Worm (Caenorhabditis elegans) whole organism, early embryonic: ENCODE measurements around the gene Y113G7B.28.

ENCODE experiments used
- B0310.2 ChIP-seq: sonication (generic microtip); optimal IDR thresholded peaks from 2 replicates; lab custom pipeline; 2016; ENCODE audit warnings: mild to moderate bottlenecking, missing genetic modification characterization, missing compliant biosample characterization
- F13C5.2 ChIP-seq: sonication (generic microtip); optimal IDR thresholded peaks from 2 replicates; lab custom pipeline; 2017; ENCODE audit warnings: mild to moderate bottlenecking, missing genetic modification characterization, inconsistent platforms, missing compliant biosample characterization
- aly-1 ChIP-seq: sonication (generic microtip); optimal IDR thresholded peaks from 2 replicates; lab custom pipeline; 2016; ENCODE audit warnings: missing genetic modification characterization, missing compliant biosample characterization
- ama-1 ChIP-seq: fragments of 150-350 bp; optimal IDR thresholded peaks from 2 replicates; lab custom pipeline; 2014
- ceh-13 ChIP-seq: fragments of 200-800 bp; sonication (Bioruptor generic); optimal IDR thresholded peaks from 2 replicates; lab custom pipeline; 2018; ENCODE audit warnings: mild to moderate bottlenecking, missing genetic modification characterization, missing compliant biosample characterization
- ceh-36 ChIP-seq: sonication (generic microtip); optimal IDR thresholded peaks from 2 replicates; lab custom pipeline; 2016; ENCODE audit warnings: missing genetic modification characterization, inconsistent platforms, missing compliant biosample characterization
- ets-7 ChIP-seq: sonication (generic microtip); optimal IDR thresholded peaks from 2 replicates; lab custom pipeline; 2016; ENCODE audit warnings: missing genotype, missing genetic modification characterization, missing compliant biosample characterization
- flt-1 ChIP-seq: fragments of 200-800 bp; sonication (Bioruptor generic); IDR thresholded peaks from 2 replicates; pipeline ENCODE4 v1.3.6; 2022; ENCODE audit warnings: missing genetic modification characterization, missing compliant biosample characterization
- hmbx-1 ChIP-seq: sonication (generic microtip); optimal IDR thresholded peaks from 2 replicates; lab custom pipeline; 2016; ENCODE audit warnings: mild to moderate bottlenecking, missing genetic modification characterization, missing compliant biosample characterization
- hmg-4 ChIP-seq: fragments of 200-800 bp; sonication (Bioruptor generic); optimal IDR thresholded peaks from 2 replicates; lab custom pipeline; 2018; ENCODE audit warnings: mild to moderate bottlenecking, missing genetic modification characterization, missing compliant biosample characterization
- hnd-1 ChIP-seq: sonication (generic microtip); optimal IDR thresholded peaks from 2 replicates; lab custom pipeline; 2016; ENCODE audit warnings: missing genetic modification characterization, missing compliant biosample characterization
- pes-1 ChIP-seq: fragments of 200-800 bp; sonication (Bioruptor generic); IDR thresholded peaks from 2 replicates; pipeline ENCODE4 v1.3.6; 2022; ENCODE audit warnings: missing genetic modification reagents, missing genetic modification characterization, missing compliant biosample characterization
- scrt-1 ChIP-seq: fragments of 200-800 bp; sonication (Bioruptor generic); IDR thresholded peaks from 2 replicates; pipeline ENCODE4 v1.3.6; 2022; ENCODE audit warnings: missing genetic modification characterization, missing compliant biosample characterization
- sea-1 ChIP-seq: fragments of 200-800 bp; sonication (Bioruptor generic); conservative IDR thresholded peaks from 2 replicates; pipeline ENCODE4 v1.3.6; 2022; ENCODE audit warnings: missing genetic modification characterization, missing compliant biosample characterization
- tbx-11 ChIP-seq: fragments of 200-800 bp; sonication (Bioruptor generic); IDR thresholded peaks from 2 replicates; pipeline ENCODE4 v1.3.6; 2022; ENCODE audit warnings: missing genetic modification characterization, missing compliant biosample characterization
- tbx-37 ChIP-seq: fragments of 200-800 bp; sonication (Bioruptor generic); conservative IDR thresholded peaks from 2 replicates; pipeline ENCODE4 v1.3.6; 2022; ENCODE audit warnings: missing genetic modification reagents, missing genetic modification characterization, missing compliant biosample characterization
- tra-4 ChIP-seq: sonication (generic microtip); optimal IDR thresholded peaks from 2 replicates; lab custom pipeline; 2017; ENCODE audit warnings: missing genetic modification characterization, missing compliant biosample characterization

Gene Y113G7B.28

DNA sequence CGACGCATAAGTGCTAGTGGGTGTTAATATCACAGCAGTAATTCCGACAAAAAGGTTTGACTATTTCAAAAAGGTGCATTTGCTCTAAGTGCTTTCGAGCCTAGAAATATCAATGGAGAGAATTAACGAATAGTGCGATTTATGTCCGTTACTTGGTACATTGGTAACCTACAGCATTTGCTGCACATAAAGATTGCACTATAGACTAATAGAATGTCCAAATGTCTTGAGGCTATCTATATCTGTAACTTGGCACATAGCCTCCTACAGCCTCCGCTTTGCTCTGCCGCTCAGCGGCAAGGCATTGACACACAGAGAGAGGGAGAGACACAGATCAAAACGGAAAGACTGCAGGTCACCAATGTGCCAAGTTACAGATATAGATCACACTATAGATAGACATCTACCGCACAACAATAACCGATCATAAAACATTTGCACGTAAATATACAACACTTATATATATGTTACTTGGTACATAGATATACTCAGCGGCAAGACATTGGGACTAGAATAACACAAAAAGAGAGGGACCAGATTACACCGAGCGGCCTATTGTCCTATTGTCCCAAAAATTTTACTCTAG, at the start of gene Y113G7B.28, which contains the start of gene srh-217:
TSS of gene Y113G7B.28 (plus strand) at position 536 of the 586 bp plus-strand sequence.
TSS of gene srh-217 (minus strand) at position 101 of the 586 bp plus-strand sequence.
- TF ChIP-seq sea-1 (GFP tag; lab: Robert Waterston, UW): no peak
- no peak for TF ChIP-seq ama-1
- no peak for TF ChIP-seq pes-1 (GFP tag; lab: Robert Waterston, UW)

DNA sequence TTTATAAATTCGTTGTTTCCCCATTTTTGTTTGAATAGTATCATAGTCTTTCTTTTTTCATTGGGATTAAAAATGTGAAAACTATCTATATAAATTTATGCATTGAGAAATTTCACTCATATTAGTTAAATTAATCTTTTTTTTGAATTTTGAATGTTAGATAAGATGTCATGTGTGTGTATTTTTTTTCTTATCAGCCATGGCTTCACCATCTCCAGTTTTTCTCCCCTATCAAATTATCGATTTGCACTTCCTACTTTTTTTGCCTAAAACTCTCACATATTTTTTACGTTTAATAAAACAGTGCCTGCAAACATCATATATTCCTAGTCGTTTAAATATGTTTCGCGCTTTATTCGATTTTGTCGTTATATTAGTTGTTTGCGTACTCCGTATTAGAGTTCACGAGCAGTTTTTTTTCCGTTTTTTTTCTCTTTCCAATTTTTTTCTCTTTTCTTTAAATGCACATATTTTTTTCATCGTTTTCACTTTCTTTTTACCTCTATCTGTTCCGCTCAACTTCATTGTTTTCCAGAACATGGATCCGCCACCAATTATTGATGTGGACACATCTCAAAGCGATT, 48.0 kb upstream of the Y113G7B.28 start, which contains the start of gene Y113G7A.13:
TSS of gene Y113G7A.13 (plus strand) at position 534 of the 584 bp plus-strand sequence.
- no peak for TF ChIP-seq tra-4
- TF ChIP-seq hmbx-1: no peak
- TF ChIP-seq flt-1: no peak
- no peak for TF ChIP-seq ceh-13 (GFP tag; lab: Kevin White, UChicago)
- TF ChIP-seq scrt-1 (GFP tag; lab: Robert Waterston, UW): no peak
- no peak for TF ChIP-seq tbx-11 (GFP tag; lab: Robert Waterston, UW)
- no peak for TF ChIP-seq pes-1 (GFP tag; lab: Robert Waterston, UW)
- no peak for TF ChIP-seq F13C5.2 (tag; lab: Kevin White, UChicago)
- no peak for TF ChIP-seq hnd-1 (tag; lab: Kevin White, UChicago)
- no peak for TF ChIP-seq aly-1 (tag; lab: Kevin White, UChicago)

DNA sequence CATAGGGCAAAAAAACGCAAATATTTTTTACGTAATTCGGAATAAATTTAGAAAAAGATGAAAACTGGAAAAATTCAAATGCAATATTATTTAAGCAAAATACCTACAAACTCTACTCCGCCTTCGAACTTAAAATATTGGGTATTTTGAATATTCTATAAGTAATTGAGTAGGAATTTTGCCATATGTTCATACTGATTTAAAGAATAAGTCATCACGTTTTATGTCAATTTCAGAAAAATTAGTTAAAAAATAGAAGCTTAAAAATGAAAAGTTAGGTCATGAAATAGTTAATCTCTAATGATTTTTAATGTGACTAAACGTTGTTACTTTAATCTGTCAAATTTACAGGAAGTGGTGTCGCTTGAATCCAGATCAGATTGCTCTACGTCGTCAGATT, 44.4 kb upstream of the Y113G7B.28 start, which contains the start of gene F19B2.7:
TSS of gene F19B2.7 (plus strand) at position 301 of the 400 bp plus-strand sequence.
- TF ChIP-seq sea-1 (GFP tag; lab: Robert Waterston, UW): no peak
- TF ChIP-seq pes-1 (GFP tag; lab: Robert Waterston, UW): no peak
- no peak for TF ChIP-seq ama-1
- no peak for TF ChIP-seq ets-7 (tag; lab: Kevin White, UChicago)
- no peak for TF ChIP-seq B0310.2
- no peak for TF ChIP-seq ceh-36 (tag; lab: Kevin White, UChicago)
- TF ChIP-seq tbx-11 (GFP tag; lab: Robert Waterston, UW): no peak
- no peak for TF ChIP-seq flt-1
- TF ChIP-seq tbx-37: no peak
- TF ChIP-seq scrt-1 (GFP tag; lab: Robert Waterston, UW): no peak
- TF ChIP-seq ceh-13 (GFP tag; lab: Kevin White, UChicago): no peak
- TF ChIP-seq aly-1 (tag; lab: Kevin White, UChicago): no peak
- TF ChIP-seq hmbx-1: no peak
- TF ChIP-seq hnd-1 (tag; lab: Kevin White, UChicago): no peak
- TF ChIP-seq hmg-4 (GFP tag; lab: Kevin White, UChicago): no peak
- no peak for TF ChIP-seq tra-4
- TF ChIP-seq F13C5.2 (tag; lab: Kevin White, UChicago): no peak

DNA sequence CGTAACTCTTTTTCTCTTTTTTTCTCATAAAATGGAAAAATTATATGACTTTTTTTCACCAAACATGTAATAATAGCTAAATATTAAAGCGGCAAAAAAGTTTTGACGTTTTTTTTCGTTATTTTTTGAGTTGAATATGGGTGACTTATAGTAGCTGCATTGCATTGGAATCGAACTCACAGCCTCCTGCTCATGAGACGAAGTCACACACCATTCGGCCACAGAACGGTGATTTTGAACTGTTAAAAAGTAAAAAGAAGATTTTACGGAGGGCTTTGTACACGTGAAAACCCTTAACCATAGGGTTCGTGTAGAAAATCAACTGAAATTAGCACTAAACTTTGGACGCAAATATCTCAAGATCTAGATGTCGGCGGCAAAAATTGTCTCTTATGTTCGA, 43.9 kb upstream of the Y113G7B.28 start:
- TF ChIP-seq hmbx-1 (no peak), tbx-11 (GFP tag; lab: Robert Waterston, UW) (no peak)

DNA sequence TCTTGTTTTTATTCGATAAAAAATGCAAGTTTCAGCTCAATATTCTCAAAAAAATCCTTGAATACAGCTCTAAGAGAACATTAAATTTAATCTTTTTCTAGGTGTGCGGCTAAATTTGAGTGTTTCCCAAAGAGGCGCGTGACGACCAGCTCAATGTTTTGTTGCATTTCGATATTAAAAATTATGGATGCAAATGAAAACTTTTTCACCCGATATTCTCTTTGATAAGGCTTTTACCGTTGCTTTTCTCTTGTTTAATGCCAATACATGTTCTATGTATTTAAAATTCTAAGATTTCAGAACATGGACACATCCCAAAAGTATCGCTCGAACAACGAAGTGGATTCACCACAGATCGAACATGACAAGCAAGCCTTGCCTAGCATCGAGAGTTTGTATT, 37.6 kb upstream of the Y113G7B.28 start, which contains the start of gene F19B2.6:
TSS of gene F19B2.6 (plus strand) at position 301 of the 400 bp plus-strand sequence.
- no peak for TF ChIP-seq tbx-11 (GFP tag; lab: Robert Waterston, UW)
- TF ChIP-seq ceh-36 (tag; lab: Kevin White, UChicago): no peak
- no peak for TF ChIP-seq ceh-13 (GFP tag; lab: Kevin White, UChicago)
- TF ChIP-seq aly-1 (tag; lab: Kevin White, UChicago): no peak
- TF ChIP-seq scrt-1 (GFP tag; lab: Robert Waterston, UW): no peak
- no peak for TF ChIP-seq ama-1

DNA sequence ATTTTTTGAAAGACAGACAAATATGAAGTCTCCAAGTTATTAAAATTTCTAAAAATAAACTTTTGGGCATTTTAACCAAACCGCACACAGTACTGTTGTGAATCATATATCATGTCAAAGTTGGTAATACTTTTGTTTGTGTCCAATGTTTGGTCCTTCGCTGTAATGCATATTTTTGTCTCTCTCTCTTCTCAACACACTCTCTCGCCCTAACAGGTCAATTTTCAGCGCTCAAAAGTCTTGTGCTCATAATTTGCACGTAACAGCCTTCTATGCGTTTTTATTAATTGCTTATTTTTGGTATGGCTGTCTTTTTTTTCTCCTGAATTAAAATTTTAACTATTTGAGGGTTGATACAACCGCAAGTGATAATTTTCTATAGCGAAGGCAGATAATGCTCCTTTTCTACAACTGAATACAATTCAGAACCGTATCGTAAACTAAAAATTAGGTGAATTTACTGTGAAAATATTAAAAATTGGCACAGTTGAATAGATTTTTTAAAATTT, 34.0 kb upstream of the Y113G7B.28 start:
- TF ChIP-seq B0310.2: no peak
- no peak for TF ChIP-seq ceh-13 (GFP tag; lab: Kevin White, UChicago)
- TF ChIP-seq hmbx-1: no peak
- TF ChIP-seq ets-7 (tag; lab: Kevin White, UChicago): no peak
- TF ChIP-seq tbx-11 (GFP tag; lab: Robert Waterston, UW): no peak
- no peak for TF ChIP-seq tra-4

DNA sequence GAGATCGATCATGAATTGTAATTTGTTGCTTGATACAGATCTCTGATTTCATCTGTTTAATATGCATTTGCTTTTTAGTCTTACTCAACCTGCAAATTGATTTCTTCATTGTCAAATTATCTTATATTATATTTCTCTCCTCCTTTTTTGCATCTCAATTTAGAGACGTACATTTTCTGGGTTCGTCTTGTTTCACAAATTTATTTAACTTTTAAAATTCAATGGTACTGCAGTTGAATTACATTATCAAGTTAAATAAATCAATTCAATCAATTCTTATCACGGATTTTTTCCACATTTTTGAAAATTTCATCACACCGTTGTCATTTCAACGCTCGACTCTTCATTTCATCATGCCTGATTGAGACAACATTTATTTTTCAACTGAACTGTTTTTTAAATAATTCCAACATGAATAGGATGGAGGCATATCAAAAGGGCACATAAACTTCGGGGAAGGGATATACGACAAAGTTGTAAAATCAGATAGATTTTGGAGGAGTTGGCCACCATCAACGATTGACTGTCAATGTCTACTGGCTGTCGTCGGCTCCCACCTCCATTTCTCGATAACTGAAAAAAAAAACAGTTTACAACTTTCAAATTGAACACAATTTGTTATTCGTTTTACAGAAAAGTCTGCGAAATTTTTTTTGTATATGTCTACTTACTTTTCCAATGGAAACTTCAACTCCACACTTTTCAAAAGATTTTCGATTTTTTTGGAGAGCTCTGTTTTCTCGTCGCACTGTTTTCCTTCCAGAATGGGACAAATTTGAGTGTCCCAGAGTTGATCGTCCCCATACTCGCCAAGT, 33.3 kb upstream of the Y113G7B.28 start:
- no peak for TF ChIP-seq pes-1 (GFP tag; lab: Robert Waterston, UW)
- TF ChIP-seq aly-1 (tag; lab: Kevin White, UChicago): no peak
- TF ChIP-seq tra-4: no peak
- TF ChIP-seq flt-1: no peak
- no peak for TF ChIP-seq tbx-37
- TF ChIP-seq hmg-4 (GFP tag; lab: Kevin White, UChicago): no peak
- TF ChIP-seq ceh-36 (tag; lab: Kevin White, UChicago): no peak
- no peak for TF ChIP-seq ceh-13 (GFP tag; lab: Kevin White, UChicago)
- no peak for TF ChIP-seq B0310.2
- no peak for TF ChIP-seq F13C5.2 (tag; lab: Kevin White, UChicago)
- no peak for TF ChIP-seq tbx-11 (GFP tag; lab: Robert Waterston, UW)
- TF ChIP-seq scrt-1 (GFP tag; lab: Robert Waterston, UW): no peak
- TF ChIP-seq sea-1 (GFP tag; lab: Robert Waterston, UW): no peak
- TF ChIP-seq ama-1: no peak
- TF ChIP-seq ets-7 (tag; lab: Kevin White, UChicago): no peak
- no peak for TF ChIP-seq hmbx-1
